Worm (Caenorhabditis elegans): ENCODE measurements around the gene kin-9.

DNA sequence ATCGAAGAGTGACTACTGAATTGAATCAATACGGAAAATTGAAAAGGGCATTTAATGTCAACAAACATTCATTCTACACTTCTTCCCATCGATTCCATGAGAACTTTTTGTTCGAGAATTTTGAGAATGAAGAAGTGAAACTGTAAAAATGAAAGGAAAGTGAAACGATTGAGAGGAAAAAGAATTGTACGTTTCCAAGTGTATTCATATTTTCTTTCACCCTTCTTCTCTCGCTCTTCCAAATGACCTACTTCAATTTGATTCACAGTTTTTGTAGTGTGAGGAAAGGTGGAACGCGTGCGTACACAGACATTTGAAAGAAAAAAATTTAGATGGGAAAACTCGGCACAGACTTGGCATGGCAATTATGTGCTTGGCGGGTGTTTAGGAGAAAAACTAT lies 8.2 kb upstream of the kin-9 start:
- TF ChIP-seq lsy-2 (tag; optimal IDR thresholded peaks at IDR 0.05) (no peak), elt-3 (tag; optimal IDR thresholded peaks at IDR 0.05) (no peak), pha-4 (tag; optimal IDR thresholded peaks at IDR 0.05) (no peak), nhr-237 (tag; optimal IDR thresholded peaks at IDR 0.05) (no peak), ces-1 (GFP tag; optimal IDR thresholded peaks at IDR 0.05) (no peak), ceh-39 (tag; optimal IDR thresholded peaks at IDR 0.05) (no peak), lin-13 (tag; optimal IDR thresholded peaks at IDR 0.05) (no peak), ztf-11 (tag; optimal IDR thresholded peaks at IDR 0.05) (no peak), unc-62 (GFP tag; optimal IDR thresholded peaks at IDR 0.05) (no peak), unc-39 (tag; optimal IDR thresholded peaks at IDR 0.05) (no peak), nhr-76 (tag; optimal IDR thresholded peaks at IDR 0.05) (no peak), nhr-12 (tag; optimal IDR thresholded peaks at IDR 0.05) (no peak)
